Worm (Caenorhabditis elegans) whole organism, L1 larva: ENCODE results near the gene zif-1.

ENCODE experiments used
- F16B12.6 ChIP-seq: fragments of 150-350 bp; optimal IDR thresholded peaks from 2 replicates; lab custom pipeline; 2014; ENCODE audit warnings: missing biosample characterization, missing genetic modification characterization
- dsc-1 ChIP-seq: sonication (generic microtip); optimal IDR thresholded peaks from 2 replicates; lab custom pipeline; 2016; ENCODE audit warnings: mild to moderate bottlenecking, missing genetic modification characterization, missing compliant biosample characterization
- egl-27 ChIP-seq, 2 experiments: fragments of 150-350 bp in 1 of 2; sonication (generic microtip); optimal IDR thresholded peaks; 3 replicates each; lab custom pipeline; 2017 to 2018; ENCODE audit warnings: missing biosample characterization in 2 of 2, missing genetic modification characterization in 2 of 2, missing genetic modification reagents in 2 of 2
- elt-3 ChIP-seq, 6 experiments: fragments of 150-350 bp in 1 of 6; sonication (generic microtip); optimal IDR thresholded peaks; 2 replicates each; lab custom pipeline; 2017 to 2018; ENCODE audit warnings: missing biosample characterization in 6 of 6, missing genetic modification characterization in 6 of 6, inconsistent platforms in 1 of 6
- fkh-10 ChIP-seq: sonication (generic microtip); optimal IDR thresholded peaks from 2 replicates; lab custom pipeline; 2017; ENCODE audit warnings: missing biosample characterization, missing genetic modification reagents, missing genetic modification characterization
- fkh-8 ChIP-seq: sonication (generic microtip); optimal IDR thresholded peaks from 2 replicates; lab custom pipeline; 2016; ENCODE audit warnings: mild to moderate bottlenecking, missing genetic modification characterization, missing compliant biosample characterization
- jun-1 ChIP-seq: fragments of 150-350 bp; optimal IDR thresholded peaks from 2 replicates; lab custom pipeline; 2014; ENCODE audit warnings: missing biosample characterization, missing genetic modification reagents, missing genetic modification characterization
- lin-15B ChIP-seq: fragments of 150-350 bp; sonication (generic microtip); optimal IDR thresholded peaks from 3 replicates; lab custom pipeline; 2014; ENCODE audit warnings: missing biosample characterization, missing genetic modification characterization
- lir-3 ChIP-seq: sonication (generic microtip); optimal IDR thresholded peaks from 2 replicates; lab custom pipeline; 2016; ENCODE audit warnings: mild to moderate bottlenecking, missing genetic modification characterization, moderate library complexity, missing compliant biosample characterization; ENCODE audit not compliant: poor library complexity
- mef-2 ChIP-seq: fragments of 150-350 bp; optimal IDR thresholded peaks from 2 replicates; lab custom pipeline; 2014; ENCODE audit warnings: missing biosample characterization, missing genetic modification characterization
- nhr-12 ChIP-seq: sonication (generic microtip); optimal IDR thresholded peaks from 2 replicates; lab custom pipeline; 2017; ENCODE audit warnings: missing biosample characterization, missing genetic modification characterization
- nhr-76 ChIP-seq: sonication (generic microtip); optimal IDR thresholded peaks from 2 replicates; lab custom pipeline; 2017; ENCODE audit warnings: missing biosample characterization, missing genetic modification characterization
- rnt-1 ChIP-seq: sonication (generic microtip); optimal IDR thresholded peaks from 2 replicates; lab custom pipeline; 2016; ENCODE audit warnings: mild to moderate bottlenecking, missing genetic modification characterization, moderate library complexity, missing compliant biosample characterization
- snpc-4 ChIP-seq: fragments of 150-350 bp; optimal IDR thresholded peaks from 2 replicates; lab custom pipeline; 2014; ENCODE audit warnings: missing biosample characterization, missing genetic modification characterization

DNA sequence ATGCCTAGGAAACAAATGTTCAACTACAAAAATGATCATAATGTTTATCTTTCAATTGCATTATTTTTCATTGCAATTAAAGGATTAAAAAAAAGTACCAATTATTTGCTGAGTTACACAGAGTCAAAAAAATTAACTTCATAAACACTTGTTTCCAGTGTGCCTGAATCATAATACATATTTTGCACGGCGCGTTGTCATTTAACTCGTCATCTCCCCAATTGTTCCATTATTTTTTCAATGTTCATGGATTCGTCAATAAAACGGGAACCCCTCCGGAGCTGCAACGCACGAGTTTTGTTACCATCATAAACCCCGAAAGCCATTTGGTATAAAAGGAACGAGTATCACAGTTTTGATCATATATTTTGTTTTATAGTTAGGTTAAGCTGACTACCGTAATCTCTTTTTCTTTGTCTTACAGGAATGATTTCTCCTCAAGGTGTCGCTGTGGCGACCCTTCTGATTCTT is 14.6 kb downstream of the zif-1 start, which contains the start of gene F59B2.12:
- TF ChIP-seq lir-3 (tag; lab: Kevin White, UChicago) (no peak), dsc-1 (tag; lab: Kevin White, UChicago) (no peak), snpc-4 (tag; lab: Kevin White, UChicago) (no peak), lin-15B (tag; lab: Kevin White, UChicago) (no peak), nhr-76 (tag; lab: Kevin White, UChicago) (no peak), F16B12.6 (tag; lab: Kevin White, UChicago) (no peak), jun-1 (tag; lab: Kevin White, UChicago) (no peak), rnt-1 (no peak), nhr-12 (tag; lab: Kevin White, UChicago) (no peak), fkh-10 (GFP tag; lab: Kevin White, UChicago) (no peak), elt-3 (tag; optimal IDR thresholded peaks at IDR 0.05; lab: Kevin White, UChicago) (no peak), egl-27 (tag; optimal IDR thresholded peaks at IDR 0.05; lab: Kevin White, UChicago) (no peak), mef-2 (tag; lab: Kevin White, UChicago) (no peak), fkh-8 (no peak)
